Worm (Caenorhabditis elegans) whole organism, L1 larva: ENCODE results near the gene Y102F5A.1.

Source experiments
- ceh-90 ChIP-seq: sonication (generic microtip); optimal IDR thresholded peaks from 2 replicates; lab custom pipeline; 2016; ENCODE audit warnings: missing genetic modification characterization, missing compliant biosample characterization
- lin-39 ChIP-seq: fragments of 150-350 bp; optimal IDR thresholded peaks from 2 replicates; lab custom pipeline; 2014; ENCODE audit warnings: missing biosample characterization, missing genetic modification reagents, missing genetic modification characterization
- mdl-1 ChIP-seq, 2 experiments: fragments of 150-350 bp; optimal IDR thresholded peaks; 2 replicates each; lab custom pipeline; 2014 to 2017; ENCODE audit warnings: missing biosample characterization in 2 of 2, missing genetic modification characterization in 2 of 2, inconsistent platforms in 1 of 2
- nhr-76 ChIP-seq: sonication (generic microtip); optimal IDR thresholded peaks from 2 replicates; lab custom pipeline; 2017; ENCODE audit warnings: missing biosample characterization, missing genetic modification characterization
- sox-4 ChIP-seq: sonication (generic microtip); optimal IDR thresholded peaks from 2 replicates; lab custom pipeline; 2016; ENCODE audit warnings: missing genetic modification characterization, missing compliant biosample characterization

DNA sequence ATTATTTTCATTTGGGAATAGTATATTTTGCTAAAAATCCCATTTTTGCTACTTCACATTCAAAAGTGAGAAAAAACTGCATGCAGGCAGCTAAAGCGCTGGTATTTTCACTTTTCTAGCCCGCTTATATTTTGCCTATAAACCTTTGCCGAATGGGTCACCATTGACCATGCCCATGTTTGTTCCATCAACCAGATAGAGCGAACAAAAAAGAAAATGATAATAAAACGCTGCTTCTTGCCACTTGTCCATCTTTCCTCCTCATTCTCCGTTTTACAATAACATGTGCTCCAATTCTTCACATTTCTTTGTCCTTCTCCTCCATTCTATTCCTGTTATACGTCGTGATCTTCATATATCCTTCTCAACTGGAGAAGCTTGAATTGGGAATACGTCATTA is 39.6 kb upstream of the Y102F5A.1 start, which contains the start of gene tag-241:
- TF ChIP-seq sox-4 (tag; lab: Kevin White, UChicago) (no peak), lin-39 (tag; lab: Kevin White, UChicago) (no peak), nhr-76 (tag; lab: Kevin White, UChicago) (no peak), ceh-90 (tag; lab: Kevin White, UChicago) (no peak), mdl-1 (tag; optimal IDR thresholded peaks at IDR 0.05; lab: Kevin White, UChicago) (no peak)
